Worm (Caenorhabditis elegans): ENCODE results near the gene F37A4.6.

DNA sequence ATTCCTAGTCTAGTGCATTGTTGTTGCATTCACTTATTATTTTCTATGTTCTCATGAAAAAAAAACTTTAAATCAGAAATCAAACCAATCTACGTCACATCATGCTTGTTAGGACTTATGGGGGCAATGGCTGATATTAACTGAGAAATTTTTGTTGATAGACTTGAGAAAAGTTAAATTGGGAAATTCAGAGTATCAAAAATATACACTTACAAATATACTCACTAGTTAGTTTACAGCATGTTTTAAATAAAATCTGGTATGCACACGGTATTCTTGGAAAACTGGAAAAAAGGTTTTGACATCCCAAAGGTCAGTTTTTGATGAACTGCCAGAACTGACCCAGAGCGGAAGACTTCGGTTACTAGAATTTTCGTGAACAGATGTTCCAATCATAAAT is 24.7 kb upstream of the F37A4.6 start:
- TF ChIP-seq hnd-1 (tag; optimal IDR thresholded peaks at IDR 0.05) (no peak), aly-1 (tag; optimal IDR thresholded peaks at IDR 0.05) (no peak), ceh-13 (GFP tag; optimal IDR thresholded peaks at IDR 0.05) (no peak)
